Worm (Caenorhabditis elegans): ENCODE data around the gene C09F9.1.

Gene C09F9.1

DNA sequence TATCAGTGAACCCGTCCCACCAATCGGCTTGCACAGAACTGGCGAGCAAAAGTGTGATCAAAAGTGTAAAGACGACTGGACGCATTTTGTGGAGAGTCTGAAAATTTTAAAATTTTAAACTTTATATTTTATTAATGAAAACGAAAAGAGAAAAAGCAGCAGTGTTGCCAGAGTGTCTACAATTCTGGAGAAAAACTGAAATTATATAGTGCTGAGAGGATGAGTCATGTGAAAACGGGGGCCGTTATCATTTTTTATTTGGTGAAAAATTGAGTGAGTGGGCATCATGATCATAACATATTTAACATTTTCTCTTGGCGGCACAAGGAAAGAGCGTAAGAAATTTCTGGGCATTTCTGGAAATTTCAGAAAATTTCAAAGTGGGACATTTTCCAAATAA is 3.0 kb upstream of the C09F9.1 start, which contains the start of gene K02B7.3:
TSS of gene K02B7.3 (minus strand) at position 101 of the 400 bp plus-strand sequence.
- TF ChIP-seq mab-5 (tag; optimal IDR thresholded peaks at IDR 0.05): no peak
- no peak for TF ChIP-seq snpc-4 (tag; optimal IDR thresholded peaks at IDR 0.05)
- no peak for TF ChIP-seq lin-13 (tag; optimal IDR thresholded peaks at IDR 0.05)
- no peak for TF ChIP-seq drap-1 (GFP tag; optimal IDR thresholded peaks at IDR 0.05)
- no peak for TF ChIP-seq mls-2 (tag; optimal IDR thresholded peaks at IDR 0.05)
- TF ChIP-seq nhr-76 (tag; optimal IDR thresholded peaks at IDR 0.05): no peak
- no peak for TF ChIP-seq unc-120 (tag; optimal IDR thresholded peaks at IDR 0.05; ENCODE audit: poor library complexity, severe bottlenecking)
- no peak for TF ChIP-seq ceh-83 (GFP tag; optimal IDR thresholded peaks at IDR 0.05)
- TF ChIP-seq zip-8 (tag; optimal IDR thresholded peaks at IDR 0.05): no peak

DNA sequence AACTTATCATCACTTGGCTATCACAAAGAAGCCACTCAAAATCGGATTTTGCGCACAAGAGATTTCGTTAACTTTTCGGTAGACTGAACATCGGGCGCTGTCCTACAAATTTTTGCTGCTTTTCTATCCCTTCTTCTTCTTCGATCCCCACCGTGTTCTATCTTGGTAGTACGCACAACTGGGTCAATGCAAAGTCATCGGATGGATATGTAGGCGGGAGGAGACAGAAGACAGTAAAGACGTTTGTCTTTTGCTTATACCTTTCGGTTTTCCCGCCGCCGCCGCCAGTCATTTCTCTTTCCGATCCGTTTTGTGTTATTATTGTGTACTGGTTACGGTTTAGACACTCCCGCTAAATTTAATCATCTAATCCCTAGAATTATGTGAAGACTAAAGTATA is 1.9 kb downstream of the C09F9.1 start:
- no peak for TF ChIP-seq snpc-4 (tag; optimal IDR thresholded peaks at IDR 0.05)
- peak; percentile 5 for TF ChIP-seq ham-2 (GFP tag; optimal IDR thresholded peaks at IDR 0.05)

DNA sequence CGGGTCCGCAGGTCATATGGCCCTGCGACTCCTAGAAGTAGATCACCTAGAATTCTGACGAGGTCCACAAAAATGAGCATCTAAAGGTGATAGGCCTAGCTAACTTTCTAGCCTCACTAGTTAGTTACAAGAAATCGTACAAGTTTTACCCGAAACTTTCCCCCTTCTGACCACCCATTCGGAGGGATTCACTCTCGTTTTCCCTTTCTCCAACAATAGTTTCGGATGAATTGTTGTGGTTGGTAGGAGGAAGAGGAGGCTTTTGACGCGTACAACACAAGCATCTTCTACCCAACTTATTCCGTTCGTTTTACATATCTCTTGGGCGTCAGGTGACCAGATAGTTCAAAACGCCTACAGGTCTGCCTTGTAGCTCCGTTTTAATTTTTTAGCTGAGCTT is 3.4 kb downstream of the C09F9.1 start:
- TF ChIP-seq unc-62 (GFP tag; optimal IDR thresholded peaks at IDR 0.05) (no peak), blmp-1 (tag; optimal IDR thresholded peaks at IDR 0.05) (peak; percentile 65)

DNA sequence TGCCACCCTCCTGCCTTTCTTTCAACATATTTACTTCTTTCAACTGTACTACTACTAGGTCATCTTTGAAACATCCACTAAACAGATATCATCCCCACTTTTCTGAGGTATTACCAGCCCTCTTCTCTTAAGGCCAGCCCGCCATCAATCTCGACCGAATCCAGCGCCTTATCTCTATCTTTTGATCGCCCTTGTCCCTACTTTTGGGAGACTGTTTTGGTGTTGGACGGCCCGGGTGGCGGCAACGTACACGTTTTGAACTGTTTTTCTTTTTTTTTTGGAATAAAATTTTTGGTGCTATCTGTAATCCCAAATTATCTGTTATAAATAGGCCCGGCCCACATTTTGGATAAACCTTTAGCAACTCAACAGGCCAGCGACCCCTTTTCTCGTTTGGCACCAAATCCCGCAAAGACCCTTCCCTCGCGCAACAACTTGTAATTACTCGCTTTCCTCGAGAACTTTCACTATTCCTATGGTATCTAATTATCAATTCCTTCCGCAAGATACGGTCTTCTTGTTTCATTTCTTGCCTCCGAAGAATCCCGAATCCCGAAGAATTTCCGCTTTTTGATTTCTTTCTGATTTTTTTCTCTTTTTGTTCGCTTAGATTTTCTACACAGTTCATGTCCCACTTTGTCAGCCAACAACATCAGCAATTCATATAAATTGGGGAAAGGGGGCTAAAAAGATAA is 5.2 kb downstream of the C09F9.1 start:
- no peak for TF ChIP-seq cnd-1 (tag; optimal IDR thresholded peaks at IDR 0.05)
- peak; percentile 55 for TF ChIP-seq elt-1 (tag; optimal IDR thresholded peaks at IDR 0.05; ENCODE audit: borderline replicate concordance, insufficient read depth)
- TF ChIP-seq nhr-12 (tag; optimal IDR thresholded peaks at IDR 0.05): no peak
- peak; percentile 64 for TF ChIP-seq blmp-1 (tag; optimal IDR thresholded peaks at IDR 0.05)
- TF ChIP-seq snpc-4 (tag; optimal IDR thresholded peaks at IDR 0.05): no peak
- TF ChIP-seq unc-62 (GFP tag; optimal IDR thresholded peaks at IDR 0.05): no peak

DNA sequence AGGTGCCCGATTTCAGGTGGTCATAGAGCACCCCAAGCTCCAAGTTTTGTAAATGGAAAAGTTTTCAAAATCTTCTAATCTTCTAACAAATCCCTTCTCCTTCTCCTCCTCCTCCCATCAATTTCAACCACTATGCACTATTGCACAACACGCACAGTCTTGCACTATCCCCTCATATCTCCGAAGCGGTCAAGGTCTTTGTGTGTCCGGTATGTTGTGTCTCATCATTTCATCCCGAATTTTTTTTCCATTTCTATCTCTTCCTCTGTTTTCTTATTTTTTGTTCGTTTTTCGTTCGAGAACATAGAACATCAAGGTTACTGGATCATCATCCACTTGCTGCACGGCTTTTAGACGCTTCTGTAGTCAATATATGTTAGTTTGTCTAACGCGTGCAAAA is 6.0 kb downstream of the C09F9.1 start:
- no peak for TF ChIP-seq mab-5 (tag; optimal IDR thresholded peaks at IDR 0.05)
- TF ChIP-seq elt-1 (tag; optimal IDR thresholded peaks at IDR 0.05; ENCODE audit: borderline replicate concordance, insufficient read depth): peak; percentile 24

DNA sequence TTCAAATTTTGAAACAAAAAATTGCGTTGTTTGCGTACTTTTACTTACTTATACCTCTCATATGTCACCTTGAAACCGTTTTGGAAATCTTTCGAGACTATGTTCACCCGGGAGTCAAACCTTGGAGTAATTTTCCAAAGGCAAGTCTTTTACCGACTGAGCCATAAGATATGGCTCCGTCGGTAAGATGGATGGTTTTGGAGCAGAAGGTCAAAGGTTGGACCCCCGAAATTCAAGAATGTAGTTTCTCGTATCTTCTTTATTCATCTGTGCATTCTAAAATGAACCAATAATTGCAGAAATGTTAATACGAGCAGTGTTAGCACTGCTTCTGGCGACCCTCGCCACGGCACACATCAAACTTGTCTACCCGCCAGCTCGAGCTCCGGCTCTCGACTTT is 7.1 kb downstream of the C09F9.1 start, which contains the start of gene C09F9.2:
TSS of gene C09F9.2 (plus strand) at position 301 of the 400 bp plus-strand sequence.
- TF ChIP-seq ceh-43 (GFP tag; optimal IDR thresholded peaks at IDR 0.05) (no peak), ztf-11 (tag; optimal IDR thresholded peaks at IDR 0.05) (no peak), cnd-1 (tag; optimal IDR thresholded peaks at IDR 0.05) (no peak), unc-120 (tag; optimal IDR thresholded peaks at IDR 0.05; ENCODE audit: poor library complexity, severe bottlenecking) (no peak), lin-32 (GFP tag; optimal IDR thresholded peaks at IDR 0.05) (no peak), elt-1 (tag; optimal IDR thresholded peaks at IDR 0.05; ENCODE audit: borderline replicate concordance, insufficient read depth) (no peak), mab-5 (tag; optimal IDR thresholded peaks at IDR 0.05) (no peak), mep-1 (tag; optimal IDR thresholded peaks at IDR 0.05) (no peak), bed-3 (GFP tag; optimal IDR thresholded peaks at IDR 0.05) (no peak), nhr-28 (tag; optimal IDR thresholded peaks at IDR 0.05) (no peak), lsy-2 (tag; optimal IDR thresholded peaks at IDR 0.05) (no peak), ceh-39 (tag; optimal IDR thresholded peaks at IDR 0.05) (no peak), lin-13 (tag; optimal IDR thresholded peaks at IDR 0.05) (no peak), unc-62 (GFP tag; optimal IDR thresholded peaks at IDR 0.05) (no peak), ceh-83 (GFP tag; optimal IDR thresholded peaks at IDR 0.05) (no peak), tbx-8 (GFP tag; optimal IDR thresholded peaks at IDR 0.05) (no peak)

DNA sequence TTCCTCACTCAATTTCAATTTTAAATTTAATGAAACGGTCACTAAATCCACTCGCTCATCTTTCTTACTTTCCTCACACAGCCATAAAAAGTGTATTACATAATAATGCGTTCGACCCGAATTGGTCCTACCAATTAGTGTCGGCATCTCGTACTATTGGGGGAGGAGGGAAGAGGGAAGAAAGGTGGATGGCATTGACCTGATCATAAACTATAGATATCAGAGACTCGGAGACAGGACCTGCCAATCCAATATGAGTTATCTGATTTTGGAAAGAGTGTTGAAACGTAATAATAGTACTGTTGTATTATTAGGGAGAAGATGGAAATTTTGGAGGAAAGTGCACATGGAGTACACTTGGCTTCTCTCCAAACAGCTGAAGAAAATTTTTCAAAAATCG is 7.8 kb downstream of the C09F9.1 start:
- TF ChIP-seq ces-1 (GFP tag; optimal IDR thresholded peaks at IDR 0.05) (no peak), ztf-11 (tag; optimal IDR thresholded peaks at IDR 0.05) (no peak), unc-62 (GFP tag; optimal IDR thresholded peaks at IDR 0.05) (peak; percentile 68), elt-1 (tag; optimal IDR thresholded peaks at IDR 0.05; ENCODE audit: borderline replicate concordance, insufficient read depth) (peak; percentile 63), nhr-2 (tag; optimal IDR thresholded peaks at IDR 0.05) (peak; percentile 93)

All from whole organism, mixed stage, embryonic.